Fruit fly (Drosophila melanogaster) whole organism, embryonic: ENCODE measurements around the gene Gyc89Da.
A peak's percentile ranks its signal among the peaks of the same experiment; 100 is the strongest.

Experiments
- CG10274 ChIP-seq: fragments of 200-800 bp; sonication (Bioruptor generic); optimal IDR thresholded peaks from 3 replicates; lab custom pipeline; 2017; ENCODE audit warnings: missing biosample characterization, mild to moderate bottlenecking, missing genetic modification characterization
- CG10321 ChIP-seq: fragments of 200-800 bp; sonication (Bioruptor generic); IDR thresholded peaks from 2 replicates; pipeline ENCODE4 v1.3.6; 2022; ENCODE audit warnings: missing biosample characterization, missing genetic modification characterization
- CG10543 ChIP-seq: fragments of 200-800 bp; sonication (Bioruptor generic); optimal IDR thresholded peaks from 3 replicates; lab custom pipeline; 2017; ENCODE audit warnings: missing biosample characterization, mild to moderate bottlenecking, missing genetic modification characterization, moderate library complexity
- CG13296 ChIP-seq: fragments of 200-800 bp; sonication (Bioruptor generic); optimal IDR thresholded peaks from 3 replicates; lab custom pipeline; 2018; ENCODE audit warnings: missing biosample characterization, mild to moderate bottlenecking, missing genetic modification characterization
- CG14050 ChIP-seq: fragments of 200-800 bp; sonication (Bioruptor generic); IDR thresholded peaks from 3 replicates; pipeline ENCODE4 v1.3.6; 2022; ENCODE audit warnings: missing biosample characterization, missing genetic modification characterization
- CG14441 ChIP-seq: fragments of 200-800 bp; sonication (Bioruptor generic); IDR thresholded peaks from 2 replicates; pipeline ENCODE4 v1.3.6; 2022; ENCODE audit warnings: missing biosample characterization, missing genetic modification characterization
- CG14965 ChIP-seq: fragments of 200-800 bp; sonication (Bioruptor generic); optimal IDR thresholded peaks from 2 replicates; lab custom pipeline; 2016; ENCODE audit warnings: missing biosample characterization, missing genetic modification characterization, borderline replicate concordance
- CG15073 ChIP-seq: fragments of 200-800 bp; sonication (Bioruptor generic); optimal IDR thresholded peaks from 2 replicates; lab custom pipeline; 2016; ENCODE audit warnings: missing biosample characterization, missing genetic modification characterization
- CG15479 ChIP-seq: fragments of 200-800 bp; sonication (Bioruptor generic); optimal IDR thresholded peaks from 3 replicates; lab custom pipeline; 2019; ENCODE audit warnings: missing biosample characterization, mild to moderate bottlenecking, missing genetic modification characterization, moderate library complexity
- CG18619 ChIP-seq: fragments of 200-800 bp; sonication (Bioruptor generic); optimal IDR thresholded peaks from 3 replicates; lab custom pipeline; 2017; ENCODE audit warnings: missing biosample characterization, mild to moderate bottlenecking, missing genetic modification characterization
- CG3163 ChIP-seq: fragments of 200-800 bp; sonication (Bioruptor generic); optimal IDR thresholded peaks from 3 replicates; lab custom pipeline; 2016; ENCODE audit warnings: missing biosample characterization, missing genetic modification characterization
- CG3838 ChIP-seq: fragments of 200-800 bp; sonication (Bioruptor generic); optimal IDR thresholded peaks from 3 replicates; lab custom pipeline; 2016; ENCODE audit warnings: missing biosample characterization, missing genetic modification characterization
- CG3847 ChIP-seq: fragments of 200-800 bp; sonication (Bioruptor generic); IDR thresholded peaks from 2 replicates; pipeline ENCODE4 v1.3.6; 2022; ENCODE audit warnings: missing biosample characterization, missing genetic modification characterization
- CG4424 ChIP-seq: fragments of 200-800 bp; sonication (Bioruptor generic); optimal IDR thresholded peaks from 3 replicates; lab custom pipeline; 2016; ENCODE audit warnings: missing biosample characterization, missing genetic modification characterization
- CG6689 ChIP-seq: fragments of 200-800 bp; sonication (Bioruptor generic); IDR thresholded peaks from 2 replicates; pipeline ENCODE4 v1.3.6; 2022; ENCODE audit warnings: missing biosample characterization, missing genetic modification characterization
- CG6813 ChIP-seq: fragments of 200-800 bp; sonication (Bioruptor generic); optimal IDR thresholded peaks from 2 replicates; lab custom pipeline; 2017; ENCODE audit warnings: missing biosample characterization, missing genetic modification characterization, mild to moderate bottlenecking, moderate library complexity, missing genetic modification reagents
- CG7839 ChIP-seq: fragments of 200-800 bp; sonication (Bioruptor generic); optimal IDR thresholded peaks from 3 replicates; lab custom pipeline; 2018; ENCODE audit warnings: missing biosample characterization, mild to moderate bottlenecking, missing genetic modification characterization, moderate library complexity
- CG7963 ChIP-seq: fragments of 200-800 bp; sonication (Bioruptor generic); IDR thresholded peaks from 3 replicates; pipeline ENCODE4 v1.3.6; 2022; ENCODE audit warnings: missing biosample characterization, missing genetic modification characterization; ENCODE audit not compliant: partially characterized antibody
- CG9215 ChIP-seq: fragments of 200-800 bp; sonication (Bioruptor generic); IDR thresholded peaks from 2 replicates; pipeline ENCODE4 v1.3.6; 2022; ENCODE audit warnings: missing biosample characterization, missing genetic modification characterization
- CG9437 ChIP-seq: fragments of 200-800 bp; sonication (Bioruptor generic); optimal IDR thresholded peaks from 2 replicates; lab custom pipeline; 2018; ENCODE audit warnings: missing biosample characterization, mild to moderate bottlenecking, missing genetic modification characterization
- CG9817 ChIP-seq: fragments of 200-800 bp; sonication (Bioruptor generic); optimal IDR thresholded peaks from 2 replicates; lab custom pipeline; 2018; ENCODE audit warnings: missing biosample characterization, mild to moderate bottlenecking, missing genetic modification characterization, moderate library complexity
- Deaf1 ChIP-seq: fragments of 200-800 bp; optimal IDR thresholded peaks from 3 replicates; lab custom pipeline; 2019; ENCODE audit warnings: missing biosample characterization, mild to moderate bottlenecking, missing genetic modification characterization, moderate library complexity
- Hey ChIP-seq: fragments of 200-800 bp; sonication (Bioruptor generic); optimal IDR thresholded peaks from 3 replicates; lab custom pipeline; 2018; ENCODE audit warnings: missing biosample characterization, mild to moderate bottlenecking, missing genetic modification characterization
- HmgZ ChIP-seq: fragments of 200-800 bp; sonication (Bioruptor generic); optimal IDR thresholded peaks from 2 replicates; lab custom pipeline; 2018; ENCODE audit warnings: missing biosample characterization, mild to moderate bottlenecking, missing genetic modification characterization
- Hsf ChIP-seq: fragments of 200-800 bp; sonication (Bioruptor generic); optimal IDR thresholded peaks from 3 replicates; lab custom pipeline; 2016; ENCODE audit warnings: missing biosample characterization, missing genetic modification characterization
- Lpt ChIP-seq: fragments of >200 bp; optimal IDR thresholded peaks from 2 replicates; lab custom pipeline; 2018; ENCODE audit warnings: missing biosample characterization, missing genetic modification characterization
- Opbp ChIP-seq: fragments of 200-800 bp; sonication (Bioruptor generic); IDR thresholded peaks from 3 replicates; pipeline ENCODE4 v1.3.6; 2022; ENCODE audit warnings: missing biosample characterization, missing genetic modification characterization; ENCODE audit not compliant: partially characterized antibody
- Stat92E ChIP-seq, 3 experiments: fragments of >200 bp in 2 of 3; fragments of 200-800 bp in 1 of 3; sonication (Bioruptor generic) in 1 of 3; optimal IDR thresholded peaks; 2 replicates each; lab custom pipeline; 2017 to 2019; ENCODE audit warnings: missing biosample characterization in 3 of 3, missing genetic modification characterization in 3 of 3, mild to moderate bottlenecking in 1 of 3, moderate library complexity in 1 of 3
- YL-1 ChIP-seq: fragments of 200-800 bp; sonication (Bioruptor generic); optimal IDR thresholded peaks from 3 replicates; lab custom pipeline; 2017; ENCODE audit warnings: missing biosample characterization, mild to moderate bottlenecking, missing genetic modification characterization
- ato ChIP-seq: fragments of 200-800 bp; sonication (Bioruptor generic); IDR thresholded peaks from 2 replicates; pipeline ENCODE4 v1.3.6; 2022; ENCODE audit warnings: missing biosample characterization, missing genetic modification characterization; ENCODE audit not compliant: partially characterized antibody
- bab2 ChIP-seq: fragments of 200-800 bp; sonication (Bioruptor generic); optimal IDR thresholded peaks from 2 replicates; lab custom pipeline; 2016; ENCODE audit warnings: missing biosample characterization, missing genetic modification characterization
- bigmax ChIP-seq: fragments of 200-800 bp; sonication (Bioruptor generic); optimal IDR thresholded peaks from 2 replicates; lab custom pipeline; 2018; ENCODE audit warnings: missing biosample characterization, mild to moderate bottlenecking, missing genetic modification characterization
- dimm ChIP-seq: fragments of 200-800 bp; sonication (Bioruptor generic); IDR thresholded peaks from 2 replicates; pipeline ENCODE4 v1.3.6; 2022; ENCODE audit warnings: missing biosample characterization, missing genetic modification characterization
- dmrt11E ChIP-seq: fragments of 200-800 bp; sonication (Bioruptor generic); optimal IDR thresholded peaks from 3 replicates; lab custom pipeline; 2018; ENCODE audit warnings: missing biosample characterization, mild to moderate bottlenecking, missing genetic modification characterization, moderate library complexity
- eve ChIP-seq, 2 experiments: fragments of >200 bp; optimal IDR thresholded peaks; 2 replicates each; lab custom pipeline; 2017; ENCODE audit warnings: missing biosample characterization in 2 of 2, missing genetic modification characterization in 2 of 2
- fd102C ChIP-seq: fragments of 200-800 bp; sonication (Bioruptor generic); optimal IDR thresholded peaks from 2 replicates; lab custom pipeline; 2018; ENCODE audit warnings: missing biosample characterization, mild to moderate bottlenecking, missing genetic modification characterization, moderate library complexity
- gsb-n ChIP-seq: fragments of 200-800 bp; sonication (Bioruptor generic); optimal IDR thresholded peaks from 3 replicates; lab custom pipeline; 2018; ENCODE audit warnings: missing biosample characterization, mild to moderate bottlenecking, missing genetic modification characterization
- jumu ChIP-seq: fragments of 200-800 bp; sonication (Bioruptor generic); optimal IDR thresholded peaks from 3 replicates; lab custom pipeline; 2016; ENCODE audit warnings: missing biosample characterization, missing genetic modification characterization
- kay ChIP-seq: fragments of 200-800 bp; sonication (Bioruptor generic); optimal IDR thresholded peaks from 2 replicates; lab custom pipeline; 2016; ENCODE audit warnings: missing biosample characterization, missing genetic modification characterization
- klu ChIP-seq: fragments of 200-800 bp; sonication (Bioruptor generic); IDR thresholded peaks from 2 replicates; pipeline ENCODE4 v1.3.6; 2022; ENCODE audit warnings: missing biosample characterization, missing genetic modification characterization
- maf-S ChIP-seq: fragments of 200-800 bp; sonication (Bioruptor generic); optimal IDR thresholded peaks from 2 replicates; lab custom pipeline; 2016; ENCODE audit warnings: missing biosample characterization, missing genetic modification characterization
- odd ChIP-seq: fragments of 200-800 bp; sonication (Bioruptor generic); optimal IDR thresholded peaks from 2 replicates; lab custom pipeline; 2017; ENCODE audit warnings: missing biosample characterization, mild to moderate bottlenecking, missing genetic modification characterization
- pnt ChIP-seq: fragments of 200-800 bp; sonication (Bioruptor generic); optimal IDR thresholded peaks from 3 replicates; lab custom pipeline; 2016; ENCODE audit warnings: missing biosample characterization, missing genetic modification characterization
- pum ChIP-seq: fragments of 200-800 bp; sonication (Bioruptor generic); optimal IDR thresholded peaks from 2 replicates; lab custom pipeline; 2016; ENCODE audit warnings: missing biosample characterization, missing genetic modification characterization
- sens ChIP-seq: fragments of 200-800 bp; sonication (Bioruptor generic); peaks from one replicate; lab custom pipeline; 2016; ENCODE audit warnings: missing biosample characterization, missing genetic modification characterization
- shn ChIP-seq: fragments of 200-800 bp; sonication (Bioruptor generic); optimal IDR thresholded peaks from 3 replicates; lab custom pipeline; 2016; ENCODE audit warnings: missing biosample characterization, missing genetic modification characterization
- slp2 ChIP-seq: fragments of 200-800 bp; sonication (Bioruptor generic); optimal IDR thresholded peaks from 2 replicates; lab custom pipeline; 2016; ENCODE audit warnings: missing biosample characterization, missing genetic modification characterization
- ssp ChIP-seq: fragments of 200-800 bp; sonication (Bioruptor generic); IDR thresholded peaks from 2 replicates; pipeline ENCODE4 v1.3.6; 2022; ENCODE audit warnings: missing biosample characterization, missing genetic modification characterization
- tin ChIP-seq: fragments of 200-800 bp; sonication (Bioruptor generic); optimal IDR thresholded peaks from 3 replicates; lab custom pipeline; 2016; ENCODE audit warnings: missing biosample characterization, missing genetic modification characterization
- usp ChIP-seq: fragments of >200 bp; optimal IDR thresholded peaks from 2 replicates; lab custom pipeline; 2017; ENCODE audit warnings: missing biosample characterization, missing genetic modification characterization
- yki ChIP-seq: fragments of >200 bp; optimal IDR thresholded peaks from 3 replicates; lab custom pipeline; 2018
- zen2 ChIP-seq: fragments of 200-800 bp; sonication (Bioruptor generic); IDR thresholded peaks from 3 replicates; pipeline ENCODE4 v1.3.6; 2022; ENCODE audit warnings: missing biosample characterization, missing genetic modification characterization; ENCODE audit not compliant: partially characterized antibody

Gene Gyc89Da

dm6 chr3R:16496209-16496608 is 23.8 kb downstream of the Gyc89Da start (continued):
- TF ChIP-seq CG6689 (GFP tag; lab: Robert Waterston, UW) (peak; percentile 68), fd102C (GFP tag; lab: Kevin White, UChicago) (no peak), CG9437 (peak; percentile 47), dimm (GFP tag; lab: Robert Waterston, UW) (no peak), CG15479 (GFP tag; lab: Kevin White, UChicago) (no peak), odd (GFP tag; lab: Kevin White, UChicago) (peak; percentile 39), CG13296 (GFP tag; lab: Kevin White, UChicago) (no peak), gsb-n (tag; lab: Kevin White, UChicago) (peak; percentile 50), HmgZ (tag; lab: Kevin White, UChicago) (no peak), CG4424 (GFP tag; lab: Kevin White, UChicago) (peak; percentile 15), bigmax (GFP tag; lab: Kevin White, UChicago) (no peak), CG3847 (GFP tag; lab: Robert Waterston, UW) (no peak), ato (GFP tag; lab: Robert Waterston, UW) (no peak), Lpt (GFP tag; lab: Kevin White, UChicago) (no peak), CG6813 (GFP tag; lab: Kevin White, UChicago) (peak; percentile 2), jumu (GFP tag; lab: Kevin White, UChicago) (no peak), CG15073 (GFP tag; lab: Kevin White, UChicago) (no peak), YL-1 (GFP tag; lab: Kevin White, UChicago) (no peak), CG3163 (GFP tag; lab: Kevin White, UChicago) (no peak), CG7839 (tag; lab: Kevin White, UChicago) (no peak), klu (no peak), bab2 (GFP tag; lab: Kevin White, UChicago) (no peak), Deaf1 (tag; lab: Kevin White, UChicago) (peak; percentile 20), yki (lab: Kevin White, UChicago) (no peak), CG3838 (no peak), ssp (GFP tag; lab: Robert Waterston, UW) (peak; percentile 14; the same call in 1 of the 2 replicates), maf-S (GFP tag; lab: Kevin White, UChicago) (no peak), kay (GFP tag; lab: Kevin White, UChicago) (no peak), pum (GFP tag; lab: Kevin White, UChicago) (peak; percentile 40), CG9215 (GFP tag; lab: Robert Waterston, UW) (no peak), eve (GFP tag; optimal IDR thresholded peaks at IDR 0.05; lab: Kevin White, UChicago) (no peak), CG10321 (GFP tag; lab: Robert Waterston, UW) (no peak), Stat92E (GFP tag; optimal IDR thresholded peaks at IDR 0.05; lab: Kevin White, UChicago) (no peak), Hsf (GFP tag; lab: Kevin White, UChicago) (peak; percentile 33), Opbp (GFP tag; lab: Robert Waterston, UW) (no peak), CG10274 (GFP tag; lab: Kevin White, UChicago) (no peak), CG9817 (no peak), sens (GFP tag; lab: Kevin White, UChicago) (peak; percentile 88), CG14050 (no peak; the same call in 2 of the 3 replicates), slp2 (GFP tag; lab: Kevin White, UChicago) (no peak), CG7963 (no peak), CG18619 (GFP tag; lab: Kevin White, UChicago) (no peak), usp (GFP tag; lab: Kevin White, UChicago) (no peak), Hey (tag; lab: Kevin White, UChicago) (no peak), CG14965 (no peak), dmrt11E (tag; lab: Kevin White, UChicago) (no peak), pnt (peak; percentile 3), CG10543 (GFP tag; lab: Kevin White, UChicago) (no peak), CG14441 (GFP tag; lab: Robert Waterston, UW) (peak; percentile 54; the same call in 1 of the 2 replicates), shn (GFP tag; lab: Kevin White, UChicago) (no peak), zen2 (GFP tag; lab: Robert Waterston, UW) (no peak), tin (GFP tag; lab: Kevin White, UChicago) (no peak)
